Worm (Caenorhabditis elegans) whole organism, L1 larva: ENCODE results near the gene F21C10.6.

Source experiments
- dpl-1 ChIP-seq, 3 experiments: fragments of 150-350 bp in 2 of 3; sonication (generic microtip) in 1 of 3; optimal IDR thresholded peaks; 2 replicates each; lab custom pipeline; 2014 to 2017; ENCODE audit warnings: missing biosample characterization in 3 of 3, missing genetic modification characterization in 3 of 3, missing genetic modification reagents in 3 of 3
- fkh-10 ChIP-seq: sonication (generic microtip); optimal IDR thresholded peaks from 2 replicates; lab custom pipeline; 2017; ENCODE audit warnings: missing biosample characterization, missing genetic modification reagents, missing genetic modification characterization
- lsy-2 ChIP-seq, 2 experiments: fragments of 150-350 bp; optimal IDR thresholded peaks; 2 replicates each; lab custom pipeline; 2014; ENCODE audit warnings: missing biosample characterization in 2 of 2, missing genetic modification characterization in 2 of 2
- nhr-11 ChIP-seq: fragments of 150-350 bp; optimal IDR thresholded peaks from 2 replicates; lab custom pipeline; 2014; ENCODE audit warnings: missing biosample characterization, missing genetic modification characterization
- nhr-85 ChIP-seq: sonication (generic microtip); peaks from one replicate; lab custom pipeline; 2016; ENCODE audit warnings: missing genetic modification characterization, inconsistent platforms, missing compliant biosample characterization
- nhr-90 ChIP-seq: sonication (generic microtip); optimal IDR thresholded peaks from 2 replicates; lab custom pipeline; 2016; ENCODE audit warnings: mild to moderate bottlenecking, missing genetic modification characterization, missing compliant biosample characterization; ENCODE audit not compliant: poor library complexity
- pqm-1 ChIP-seq: sonication (generic microtip); optimal IDR thresholded peaks from 3 replicates; lab custom pipeline; 2017; ENCODE audit warnings: missing biosample characterization, missing genetic modification characterization
- zag-1 ChIP-seq: fragments of 150-350 bp; optimal IDR thresholded peaks from 2 replicates; lab custom pipeline; 2014; ENCODE audit warnings: missing biosample characterization, missing genetic modification characterization

DNA sequence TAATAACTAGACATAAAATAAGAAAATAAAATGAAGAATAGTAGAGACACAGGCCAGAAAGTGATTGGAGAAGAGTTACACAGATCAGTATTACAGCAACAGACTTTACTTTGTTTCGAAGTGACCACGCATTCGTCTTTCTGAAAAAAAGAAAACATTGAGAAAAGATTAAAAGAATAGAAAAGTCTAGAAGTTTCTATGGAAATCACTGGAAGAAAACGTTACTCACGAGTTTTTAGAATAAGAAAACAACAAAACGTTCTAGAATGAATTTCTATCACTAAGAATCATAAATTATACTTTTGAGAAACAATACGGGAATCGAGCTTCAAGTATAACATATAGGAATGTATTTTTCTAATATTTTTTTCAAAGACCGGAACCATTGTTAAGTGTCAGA is 31.3 kb downstream of the F21C10.6 start:
- no peak for TF ChIP-seq dpl-1 (GFP tag; optimal IDR thresholded peaks at IDR 0.05; lab: Kevin White, UChicago)
- no peak for TF ChIP-seq zag-1
- TF ChIP-seq nhr-85 (tag; lab: Kevin White, UChicago), result no peak
- TF ChIP-seq nhr-11 (tag; lab: Kevin White, UChicago), result no peak
- TF ChIP-seq fkh-10 (GFP tag; lab: Kevin White, UChicago), result no peak
- no peak for TF ChIP-seq nhr-90 (tag; lab: Kevin White, UChicago)
- no peak for TF ChIP-seq lsy-2 (tag; optimal IDR thresholded peaks at IDR 0.05; lab: Kevin White, UChicago)
- no peak for TF ChIP-seq pqm-1 (tag; lab: Kevin White, UChicago)
